Fruit fly (Drosophila melanogaster) Kc167 (cell line): ENCODE results near the gene CG15459.

Source experiments
- h ChIP-seq: fragments of >200 bp; optimal IDR thresholded peaks from 3 replicates; lab custom pipeline; 2018; ENCODE audit warnings: missing external identifiers
- ttk ChIP-seq: sonication (Bioruptor generic); optimal IDR thresholded peaks from 2 replicates; lab custom pipeline; 2017; ENCODE audit warnings: missing external identifiers

dm6 chrX:20416433-20416832 is 3.1 kb upstream of the CG15459 start, which contains the start of gene Obp19b:
- TF ChIP-seq h (no peak), ttk (lab: Kevin White, UChicago) (no peak)
